Worm (Caenorhabditis elegans) whole organism, L2 larva: Measurements from ENCODE around the gene zer-1.

Experiments used
- ZK546.5 ChIP-seq: sonication (generic microtip); optimal IDR thresholded peaks from 2 replicates; lab custom pipeline; 2017; ENCODE audit warnings: missing biosample characterization, missing genetic modification characterization
- aly-2 ChIP-seq: fragments of 150-350 bp; optimal IDR thresholded peaks from 2 replicates; lab custom pipeline; 2014; ENCODE audit warnings: missing biosample characterization, missing genetic modification characterization
- ama-1 ChIP-seq: fragments of 150-350 bp; optimal IDR thresholded peaks from 2 replicates; lab custom pipeline; 2018; ENCODE audit warnings: inconsistent platforms
- elt-1 ChIP-seq: fragments of 150-350 bp; optimal IDR thresholded peaks from 2 replicates; lab custom pipeline; 2014; ENCODE audit warnings: missing biosample characterization, missing genetic modification characterization
- elt-3 ChIP-seq: sonication (generic microtip); optimal IDR thresholded peaks from 2 replicates; lab custom pipeline; 2017; ENCODE audit warnings: missing biosample characterization, missing genetic modification characterization
- fos-1 ChIP-seq: fragments of 150-350 bp; optimal IDR thresholded peaks from 2 replicates; lab custom pipeline; 2014; ENCODE audit warnings: missing biosample characterization, missing genetic modification characterization
- lin-13 ChIP-seq: fragments of 150-350 bp; optimal IDR thresholded peaks from 2 replicates; lab custom pipeline; 2014; ENCODE audit warnings: missing biosample characterization, missing genetic modification reagents, missing genetic modification characterization
- lsy-2 ChIP-seq, 2 experiments: fragments of 150-350 bp in 1 of 2; sonication (generic microtip) in 1 of 2; optimal IDR thresholded peaks; 2 replicates each; lab custom pipeline; 2014 to 2017; ENCODE audit warnings: missing biosample characterization in 2 of 2, missing genetic modification characterization in 2 of 2
- mab-5 ChIP-seq: fragments of 150-350 bp; optimal IDR thresholded peaks from 2 replicates; lab custom pipeline; 2014; ENCODE audit warnings: missing biosample characterization, missing genetic modification characterization
- nhr-11 ChIP-seq: fragments of 150-350 bp; optimal IDR thresholded peaks from 2 replicates; lab custom pipeline; 2014; ENCODE audit warnings: missing biosample characterization, missing genetic modification characterization
- nhr-12 ChIP-seq: fragments of 150-350 bp; optimal IDR thresholded peaks from 2 replicates; lab custom pipeline; 2014; ENCODE audit warnings: missing biosample characterization, missing genetic modification characterization
- sem-4 ChIP-seq: fragments of 150-350 bp; optimal IDR thresholded peaks from 2 replicates; lab custom pipeline; 2014; ENCODE audit warnings: missing biosample characterization, missing genetic modification reagents, missing genetic modification characterization
- snpc-4 ChIP-seq: fragments of 150-350 bp; optimal IDR thresholded peaks from 2 replicates; lab custom pipeline; 2014; ENCODE audit warnings: missing biosample characterization, missing genetic modification characterization
- ztf-11 ChIP-seq: sonication (generic microtip); optimal IDR thresholded peaks from 2 replicates; lab custom pipeline; 2017; ENCODE audit warnings: missing biosample characterization, missing genetic modification characterization

DNA sequence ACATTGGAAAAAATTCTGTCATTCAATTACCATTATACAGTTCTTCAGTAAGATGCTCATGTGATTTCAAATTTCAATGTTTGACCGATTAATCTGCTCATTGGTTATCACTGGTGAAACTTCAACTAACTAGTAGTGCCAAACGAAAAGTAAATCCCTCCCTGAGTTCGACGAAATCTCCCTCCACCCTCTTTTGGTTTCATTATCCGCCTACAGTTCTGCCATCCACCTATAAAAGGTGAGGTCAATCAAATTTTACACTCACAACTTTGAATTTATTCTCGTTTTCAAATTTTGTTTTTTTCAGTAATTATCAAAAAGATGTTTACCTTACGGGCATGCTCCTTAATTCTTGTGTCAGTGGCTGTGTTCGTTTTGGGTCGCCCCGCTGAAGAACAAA, 44.0 kb downstream of the zer-1 start, which contains the start of gene far-8:
- TF ChIP-seq ama-1 (lab: Kevin White, UChicago), result no peak
- no peak for TF ChIP-seq lsy-2 (tag; optimal IDR thresholded peaks at IDR 0.05; lab: Kevin White, UChicago)
- no peak for TF ChIP-seq ZK546.5 (tag; lab: Kevin White, UChicago)
- TF ChIP-seq elt-3 (tag; lab: Kevin White, UChicago), result no peak
- TF ChIP-seq snpc-4 (tag; lab: Kevin White, UChicago), result no peak
- TF ChIP-seq sem-4, result no peak
- TF ChIP-seq fos-1, result no peak
- no peak for TF ChIP-seq lin-13
- TF ChIP-seq aly-2, result no peak
- no peak for TF ChIP-seq nhr-11 (tag; lab: Kevin White, UChicago)
- no peak for TF ChIP-seq mab-5
- no peak for TF ChIP-seq nhr-12 (tag; lab: Kevin White, UChicago)
- no peak for TF ChIP-seq ztf-11
- TF ChIP-seq elt-1 (tag; lab: Kevin White, UChicago), result no peak
